Worm (Caenorhabditis elegans): ENCODE results near the gene inx-10.

ce11 chrV:9181669-9182250 lies 25.5 kb downstream of the inx-10 start, which contains the start of gene ptr-1:
- TF ChIP-seq ztf-29 (GFP tag; IDR thresholded peaks at IDR 0.05) (no peak), ref-1 (GFP tag; conservative IDR thresholded peaks at IDR 0.05) (no peak), ztf-23 (GFP tag; IDR thresholded peaks at IDR 0.05) (no peak)
